Worm (Caenorhabditis elegans): ENCODE results near the gene srbc-29.

- no peak for TF ChIP-seq elt-1 (tag; optimal IDR thresholded peaks at IDR 0.05; ENCODE audit: borderline replicate concordance, insufficient read depth)
- TF ChIP-seq unc-62 (GFP tag; optimal IDR thresholded peaks at IDR 0.05): no peak
- no peak for TF ChIP-seq nhr-237 (tag; optimal IDR thresholded peaks at IDR 0.05)
Observed at ce11 chrV:3450351-3450750, 20.3 kb downstream of the srbc-29 start.
